Fruit fly (Drosophila melanogaster) Kc167 (cell line): Measurements from ENCODE around the gene CG42727.

ENCODE experiments used
- Sin3A ChIP-seq: fragments of >200 bp; optimal IDR thresholded peaks from 2 replicates; lab custom pipeline; 2018; ENCODE audit warnings: missing external identifiers
- h ChIP-seq: fragments of >200 bp; optimal IDR thresholded peaks from 3 replicates; lab custom pipeline; 2018; ENCODE audit warnings: missing external identifiers
- insv ChIP-seq: fragments of >200 bp; optimal IDR thresholded peaks from 3 replicates; lab custom pipeline; 2018; ENCODE audit warnings: missing external identifiers
- psq ChIP-seq: fragments of >200 bp; optimal IDR thresholded peaks from 2 replicates; lab custom pipeline; 2017; ENCODE audit warnings: missing external identifiers

- TF ChIP-seq insv (lab: Kevin White, UChicago) (no peak), Sin3A (lab: Kevin White, UChicago) (no peak), psq (lab: Kevin White, UChicago) (no peak), h (no peak)
Observed at dm6 chr3R:15342432-15342925, 5.4 kb upstream of the CG42727 start.
